Fruit fly (Drosophila melanogaster) whole organism, pupa: Measurements from ENCODE around the gene sens.

Experiments used
- CG14655 ChIP-seq: fragments of 200-800 bp; sonication (Bioruptor generic); optimal IDR thresholded peaks from 3 replicates; lab custom pipeline; 2017; ENCODE audit warnings: mild to moderate bottlenecking, missing biosample characterization, missing genetic modification reagents, missing genetic modification characterization
- CG15710 ChIP-seq: fragments of 200-800 bp; sonication (Bioruptor generic); optimal IDR thresholded peaks from 2 replicates; lab custom pipeline; 2018; ENCODE audit warnings: missing biosample characterization, mild to moderate bottlenecking, missing genetic modification characterization, moderate library complexity
- CG32121 ChIP-seq: fragments of 200-800 bp; sonication (Bioruptor generic); IDR thresholded peaks from 2 replicates; pipeline ENCODE4 v1.3.6; 2022; ENCODE audit warnings: missing biosample characterization, missing genetic modification characterization
- CG4496 ChIP-seq: fragments of 200-800 bp; sonication (Bioruptor generic); IDR thresholded peaks from 3 replicates; pipeline ENCODE4 v1.3.6; 2022; ENCODE audit warnings: missing biosample characterization, missing genetic modification characterization
- CG9948 ChIP-seq: fragments of 200-800 bp; sonication (Bioruptor generic); optimal IDR thresholded peaks from 2 replicates; lab custom pipeline; 2018; ENCODE audit warnings: missing biosample characterization, mild to moderate bottlenecking, missing genetic modification characterization, moderate library complexity
- D1 ChIP-seq: fragments of 200-800 bp; sonication (Bioruptor generic); optimal IDR thresholded peaks from 2 replicates; lab custom pipeline; 2018; ENCODE audit warnings: missing biosample characterization, mild to moderate bottlenecking, missing genetic modification characterization, moderate library complexity
- EcR ChIP-seq: fragments of 200-800 bp; sonication (Bioruptor generic); optimal IDR thresholded peaks from 3 replicates; lab custom pipeline; 2019; ENCODE audit warnings: missing biosample characterization, missing genetic modification characterization, mild to moderate bottlenecking, moderate library complexity, missing genetic modification reagents
- Ets98B ChIP-seq: fragments of 200-800 bp; sonication (Bioruptor generic); IDR thresholded peaks from 2 replicates; pipeline ENCODE4 v1.3.6; 2022; ENCODE audit warnings: missing biosample characterization, missing genetic modification characterization
- Pif1B ChIP-seq: fragments of 200-800 bp; sonication (Bioruptor generic); optimal IDR thresholded peaks from 3 replicates; lab custom pipeline; 2016; ENCODE audit warnings: missing biosample characterization, missing genetic modification characterization
- Snoo ChIP-seq: fragments of 200-800 bp; sonication (Bioruptor generic); optimal IDR thresholded peaks from 3 replicates; lab custom pipeline; 2017; ENCODE audit warnings: missing biosample characterization, mild to moderate bottlenecking, missing genetic modification characterization, inconsistent platforms
- fd96Ca ChIP-seq: fragments of 200-800 bp; sonication (Bioruptor generic); IDR thresholded peaks from 3 replicates; pipeline ENCODE4 v1.3.6; 2022; ENCODE audit warnings: missing biosample characterization, missing genetic modification characterization
- gl ChIP-seq: fragments of 200-800 bp; sonication (Bioruptor generic); optimal IDR thresholded peaks from 2 replicates; lab custom pipeline; 2018; ENCODE audit warnings: missing biosample characterization, mild to moderate bottlenecking, missing genetic modification characterization
- rn ChIP-seq: fragments of 200-800 bp; sonication (Bioruptor generic); IDR thresholded peaks from 2 replicates; pipeline ENCODE4 v1.3.6; 2022; ENCODE audit warnings: missing biosample characterization, missing genetic modification characterization

DNA sequence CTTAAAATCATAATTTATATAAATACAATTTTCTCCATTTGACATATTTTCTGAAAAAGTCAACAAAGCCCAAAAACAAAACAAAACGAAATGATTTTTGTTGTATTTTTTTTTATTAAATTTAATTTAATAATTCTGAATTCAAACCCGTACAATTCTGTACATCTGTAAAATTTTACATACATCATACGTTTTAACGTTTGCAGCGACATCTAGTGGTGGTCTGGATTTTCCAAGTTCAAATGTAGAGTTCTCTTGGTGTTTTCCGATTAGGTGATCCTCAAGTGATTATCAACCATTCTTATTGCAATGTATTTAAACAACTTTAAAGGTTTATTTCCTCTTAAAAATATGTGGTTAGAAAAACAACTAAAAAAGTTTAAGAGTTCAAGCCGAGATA lies 10.1 kb upstream of the sens start:
- TF ChIP-seq CG15710 (tag; lab: Kevin White, UChicago) (no peak), Snoo (no peak), EcR (GFP tag; lab: Kevin White, UChicago) (peak; percentile 25), fd96Ca (GFP tag; lab: Robert Waterston, UW) (no peak), Ets98B (GFP tag; lab: Robert Waterston, UW) (no peak), Pif1B (no peak), D1 (tag; lab: Kevin White, UChicago) (peak; percentile 93), CG14655 (no peak), gl (no peak), CG32121 (no peak), CG9948 (tag; lab: Kevin White, UChicago) (no peak), CG4496 (no peak), rn (GFP tag; lab: Robert Waterston, UW) (no peak)
